Worm (Caenorhabditis elegans) whole organism, early embryonic: ENCODE results near the gene F46F5.11.
"Not testable (repeated sequence)": the region's sequence is repeated elsewhere in the genome, so short reads cannot be mapped to it uniquely, and the experiment has no call there.

Experiments used
- B0310.2 ChIP-seq: sonication (generic microtip); optimal IDR thresholded peaks from 2 replicates; lab custom pipeline; 2016; ENCODE audit warnings: mild to moderate bottlenecking, missing genetic modification characterization, missing compliant biosample characterization
- F13C5.2 ChIP-seq: sonication (generic microtip); optimal IDR thresholded peaks from 2 replicates; lab custom pipeline; 2017; ENCODE audit warnings: mild to moderate bottlenecking, missing genetic modification characterization, inconsistent platforms, missing compliant biosample characterization
- aly-1 ChIP-seq: sonication (generic microtip); optimal IDR thresholded peaks from 2 replicates; lab custom pipeline; 2016; ENCODE audit warnings: missing genetic modification characterization, missing compliant biosample characterization
- ama-1 ChIP-seq: fragments of 150-350 bp; optimal IDR thresholded peaks from 2 replicates; lab custom pipeline; 2014
- ceh-13 ChIP-seq: fragments of 200-800 bp; sonication (Bioruptor generic); optimal IDR thresholded peaks from 2 replicates; lab custom pipeline; 2018; ENCODE audit warnings: mild to moderate bottlenecking, missing genetic modification characterization, missing compliant biosample characterization
- ceh-36 ChIP-seq: sonication (generic microtip); optimal IDR thresholded peaks from 2 replicates; lab custom pipeline; 2016; ENCODE audit warnings: missing genetic modification characterization, inconsistent platforms, missing compliant biosample characterization
- ets-7 ChIP-seq: sonication (generic microtip); optimal IDR thresholded peaks from 2 replicates; lab custom pipeline; 2016; ENCODE audit warnings: missing genotype, missing genetic modification characterization, missing compliant biosample characterization
- flt-1 ChIP-seq: fragments of 200-800 bp; sonication (Bioruptor generic); IDR thresholded peaks from 2 replicates; pipeline ENCODE4 v1.3.6; 2022; ENCODE audit warnings: missing genetic modification characterization, missing compliant biosample characterization
- hmbx-1 ChIP-seq: sonication (generic microtip); optimal IDR thresholded peaks from 2 replicates; lab custom pipeline; 2016; ENCODE audit warnings: mild to moderate bottlenecking, missing genetic modification characterization, missing compliant biosample characterization
- hmg-4 ChIP-seq: fragments of 200-800 bp; sonication (Bioruptor generic); optimal IDR thresholded peaks from 2 replicates; lab custom pipeline; 2018; ENCODE audit warnings: mild to moderate bottlenecking, missing genetic modification characterization, missing compliant biosample characterization
- hnd-1 ChIP-seq: sonication (generic microtip); optimal IDR thresholded peaks from 2 replicates; lab custom pipeline; 2016; ENCODE audit warnings: missing genetic modification characterization, missing compliant biosample characterization
- pes-1 ChIP-seq: fragments of 200-800 bp; sonication (Bioruptor generic); IDR thresholded peaks from 2 replicates; pipeline ENCODE4 v1.3.6; 2022; ENCODE audit warnings: missing genetic modification reagents, missing genetic modification characterization, missing compliant biosample characterization
- scrt-1 ChIP-seq: fragments of 200-800 bp; sonication (Bioruptor generic); IDR thresholded peaks from 2 replicates; pipeline ENCODE4 v1.3.6; 2022; ENCODE audit warnings: missing genetic modification characterization, missing compliant biosample characterization
- sea-1 ChIP-seq: fragments of 200-800 bp; sonication (Bioruptor generic); conservative IDR thresholded peaks from 2 replicates; pipeline ENCODE4 v1.3.6; 2022; ENCODE audit warnings: missing genetic modification characterization, missing compliant biosample characterization
- tbx-11 ChIP-seq: fragments of 200-800 bp; sonication (Bioruptor generic); IDR thresholded peaks from 2 replicates; pipeline ENCODE4 v1.3.6; 2022; ENCODE audit warnings: missing genetic modification characterization, missing compliant biosample characterization
- tbx-37 ChIP-seq: fragments of 200-800 bp; sonication (Bioruptor generic); conservative IDR thresholded peaks from 2 replicates; pipeline ENCODE4 v1.3.6; 2022; ENCODE audit warnings: missing genetic modification reagents, missing genetic modification characterization, missing compliant biosample characterization
- tra-4 ChIP-seq: sonication (generic microtip); optimal IDR thresholded peaks from 2 replicates; lab custom pipeline; 2017; ENCODE audit warnings: missing genetic modification characterization, missing compliant biosample characterization

The F46F5.11 gene

ce11 chrII:843971-844370 lies 35.4 kb downstream of the F46F5.11 start, which contains the start of gene F28A10.4:
F28A10.4 (plus strand) TSS chrII:844271.
- TF ChIP-seq ceh-13, result no peak
- no peak for TF ChIP-seq B0310.2
- no peak for TF ChIP-seq aly-1 (tag; lab: Kevin White, UChicago)
- no peak for TF ChIP-seq tbx-37 (GFP tag; lab: Robert Waterston, UW)
- no peak for TF ChIP-seq hmg-4 (GFP tag; lab: Kevin White, UChicago)
- TF ChIP-seq scrt-1, result no peak
- TF ChIP-seq hmbx-1 (tag; lab: Kevin White, UChicago), result no peak
- no peak for TF ChIP-seq F13C5.2 (tag; lab: Kevin White, UChicago)
- no peak for TF ChIP-seq ets-7 (tag; lab: Kevin White, UChicago)
- TF ChIP-seq tbx-11 (GFP tag; lab: Robert Waterston, UW), result no peak
- TF ChIP-seq pes-1, result no peak
- no peak for TF ChIP-seq sea-1 (GFP tag; lab: Robert Waterston, UW)
- no peak for TF ChIP-seq ama-1 (lab: Kevin White, UChicago)

- TF ChIP-seq F13C5.2 (tag; lab: Kevin White, UChicago), result no peak
- TF ChIP-seq tra-4 (tag; lab: Kevin White, UChicago), result no peak
- no peak for TF ChIP-seq sea-1 (GFP tag; lab: Robert Waterston, UW)
- no peak for TF ChIP-seq ama-1 (lab: Kevin White, UChicago)
- TF ChIP-seq ceh-13, result no peak
- TF ChIP-seq scrt-1, result no peak
- TF ChIP-seq hmg-4 (GFP tag; lab: Kevin White, UChicago), result no peak
- TF ChIP-seq B0310.2, result no peak
- no peak for TF ChIP-seq ets-7 (tag; lab: Kevin White, UChicago)
- TF ChIP-seq tbx-37 (GFP tag; lab: Robert Waterston, UW), result no peak
- TF ChIP-seq hmbx-1 (tag; lab: Kevin White, UChicago), result no peak
- no peak for TF ChIP-seq flt-1 (GFP tag; lab: Robert Waterston, UW)
- no peak for TF ChIP-seq tbx-11 (GFP tag; lab: Robert Waterston, UW)
Observed at ce11 chrII:845618-846017, 37.1 kb downstream of the F46F5.11 start, which contains the start of gene F28A10.7. F28A10.7 (minus strand) TSS chrII:845718.

ce11 chrII:848519-848918 lies 40.0 kb downstream of the F46F5.11 start, which contains the start of the genes acdh-9 and F28A10.13:
acdh-9 (minus strand) TSS chrII:848603.
F28A10.13 (plus strand) TSS chrII:848812.
- TF ChIP-seq ceh-36 (tag; lab: Kevin White, UChicago) (no peak), sea-1 (GFP tag; lab: Robert Waterston, UW) (no peak), F13C5.2 (tag; lab: Kevin White, UChicago) (no peak), ceh-13 (no peak), B0310.2 (no peak), hmg-4 (GFP tag; lab: Kevin White, UChicago) (no peak)

- not testable (repeated sequence) for TF ChIP-seq F13C5.2 (tag; lab: Kevin White, UChicago); ceh-36 (tag; lab: Kevin White, UChicago); sea-1 (GFP tag; lab: Robert Waterston, UW)
Observed at ce11 chrII:850567-850966, 42.0 kb downstream of the F46F5.11 start, which contains the start of gene F28A10.5. F28A10.5 (minus strand) TSS chrII:850667.

- TF ChIP-seq ama-1 (lab: Kevin White, UChicago) (no peak), tra-4 (tag; lab: Kevin White, UChicago) (no peak), ceh-13 (no peak), tbx-37 (GFP tag; lab: Robert Waterston, UW) (no peak), ets-7 (tag; lab: Kevin White, UChicago) (no peak), pes-1 (no peak), hmbx-1 (tag; lab: Kevin White, UChicago) (no peak), sea-1 (GFP tag; lab: Robert Waterston, UW) (no peak), scrt-1 (no peak), aly-1 (tag; lab: Kevin White, UChicago) (no peak), tbx-11 (GFP tag; lab: Robert Waterston, UW) (no peak), B0310.2 (no peak), F13C5.2 (tag; lab: Kevin White, UChicago) (no peak), flt-1 (GFP tag; lab: Robert Waterston, UW) (no peak), hmg-4 (GFP tag; lab: Kevin White, UChicago) (no peak), hnd-1 (tag; lab: Kevin White, UChicago) (no peak), ceh-36 (tag; lab: Kevin White, UChicago) (no peak)
Observed at ce11 chrII:861564-861963, 53.0 kb downstream of the F46F5.11 start, which contains the start of gene Y46B2A.4. Y46B2A.4 (plus strand) TSS chrII:861864.
